Worm (Caenorhabditis elegans): Measurements from ENCODE around the gene cut-6.

cut-6 gene

DNA sequence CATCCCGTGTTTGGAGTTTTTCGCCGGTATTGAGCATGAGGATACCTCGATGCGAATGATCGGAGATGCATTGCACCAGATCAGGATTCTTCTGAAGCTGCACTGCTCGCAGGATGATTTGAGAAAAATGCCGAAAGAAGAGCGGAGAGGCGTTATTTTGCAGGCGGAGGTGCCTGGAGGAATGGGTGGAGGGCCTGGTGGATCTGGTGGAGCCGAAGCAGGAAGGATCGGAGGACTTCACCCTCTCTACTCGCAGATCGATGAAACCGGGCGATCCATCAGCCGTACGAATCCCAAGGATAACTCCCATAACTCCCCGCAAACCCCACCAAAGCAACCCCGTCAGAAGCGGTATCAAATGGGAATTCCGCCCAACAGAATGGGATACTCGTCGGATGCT, 27.9 kb downstream of the cut-6 start:
- no peak for TF ChIP-seq ZK546.5 (tag; optimal IDR thresholded peaks at IDR 0.05)
- TF ChIP-seq set-16 (GFP tag; IDR thresholded peaks at IDR 0.05), result peak; percentile 82

DNA sequence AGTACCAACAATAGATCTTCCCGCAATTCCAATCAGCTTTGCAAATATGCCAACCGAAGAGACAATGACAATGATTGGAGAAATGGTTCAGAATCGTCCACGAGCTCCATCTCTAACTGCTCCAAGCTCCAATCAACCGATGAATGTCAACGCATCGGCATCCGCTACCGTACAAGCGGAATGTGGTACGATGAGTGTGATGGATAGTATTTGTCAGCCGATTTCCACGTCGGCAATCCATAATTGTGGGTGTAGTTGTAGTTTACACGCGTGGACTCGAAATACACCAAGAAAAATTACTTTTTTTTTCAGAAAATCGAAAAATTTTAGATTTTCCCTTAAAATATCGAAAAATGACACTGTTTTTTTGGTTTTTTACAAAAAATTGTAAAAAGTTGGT, 31.6 kb downstream of the cut-6 start:
- peak; percentile 92 for TF ChIP-seq aha-1 (tag)
- no peak for TF ChIP-seq gei-8 (GFP tag; optimal IDR thresholded peaks at IDR 0.05)
- TF ChIP-seq F26F4.8 (GFP tag; conservative IDR thresholded peaks at IDR 0.05), result no peak

DNA sequence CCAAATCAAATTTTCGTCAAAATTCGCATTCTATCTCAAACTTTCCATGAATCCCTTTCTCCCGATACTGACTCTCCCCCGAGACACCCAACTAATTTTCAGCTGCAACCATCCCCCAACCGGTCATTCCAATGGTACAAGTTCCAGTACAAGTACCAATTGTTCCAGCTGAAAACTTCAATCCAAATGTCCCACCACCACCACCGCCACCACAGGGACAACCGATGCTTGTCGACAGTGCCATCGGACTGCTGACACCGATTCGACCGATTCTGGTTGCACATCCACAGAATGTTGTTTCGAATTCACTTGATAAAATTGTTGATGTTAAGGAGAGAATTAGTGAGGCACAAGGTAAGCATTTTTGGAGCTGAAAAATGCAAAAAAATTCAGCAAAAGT, 34.3 kb downstream of the cut-6 start:
- TF ChIP-seq daf-8 (GFP tag; IDR thresholded peaks at IDR 0.05) (no peak), aha-1 (tag) (peak; percentile 93)

DNA sequence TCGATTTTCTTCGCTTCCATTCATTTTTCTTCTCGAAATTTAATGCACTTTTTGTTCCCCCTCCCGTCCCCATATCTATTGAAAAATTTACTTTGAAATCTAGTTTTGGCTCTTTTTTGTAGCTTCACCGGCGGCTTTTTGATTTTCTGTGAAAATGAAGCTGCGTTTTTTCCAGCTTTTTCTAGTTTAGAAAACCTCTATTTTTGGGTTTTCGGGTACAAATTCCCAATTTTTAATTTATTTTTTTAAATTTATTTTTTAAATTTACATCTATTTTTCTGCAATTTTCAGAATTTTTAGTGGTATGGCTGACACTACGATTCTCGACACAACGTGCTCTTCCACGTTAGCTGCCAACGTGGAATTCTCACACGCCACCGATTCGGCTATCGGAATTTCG, 35.9 kb downstream of the cut-6 start, which contains the start of gene strd-1:
Gene strd-1, plus strand, starts transcription at position 301 of the 400 bp plus-strand sequence.
- TF ChIP-seq pha-4 (GFP tag; IDR thresholded peaks at IDR 0.05), result 0 out of 2 replicates have a peak, but pooled peaks have one; percentile 10
- no peak for TF ChIP-seq pha-4 (tag; optimal IDR thresholded peaks at IDR 0.05)
- no peak for TF ChIP-seq sdz-12 (GFP tag; optimal IDR thresholded peaks at IDR 0.05)

- TF ChIP-seq mxl-2 (GFP tag; conservative IDR thresholded peaks at IDR 0.05) (no peak), set-16 (GFP tag; IDR thresholded peaks at IDR 0.05) (peak; percentile 36), jun-1 (tag; optimal IDR thresholded peaks at IDR 0.05) (no peak), tra-1 (GFP tag; IDR thresholded peaks at IDR 0.05) (no peak), zfp-3 (GFP tag; conservative IDR thresholded peaks at IDR 0.05) (no peak), F49E8.2 (tag; optimal IDR thresholded peaks at IDR 0.05; ENCODE audit: borderline replicate concordance) (no peak), mdl-1 (tag; optimal IDR thresholded peaks at IDR 0.05) (no peak), zip-2 (tag; optimal IDR thresholded peaks at IDR 0.05) (no peak), aha-1 (tag) (peak; percentile 93), vab-7 (GFP tag; IDR thresholded peaks at IDR 0.05) (no peak), rbr-2 (tag; optimal IDR thresholded peaks at IDR 0.05) (no peak), Y5F2A.4 (GFP tag; optimal IDR thresholded peaks at IDR 0.05) (no peak), dpl-1 (GFP tag; optimal IDR thresholded peaks at IDR 0.05) (no peak), sdz-12 (GFP tag; optimal IDR thresholded peaks at IDR 0.05) (no peak), ces-1 (GFP tag; optimal IDR thresholded peaks at IDR 0.05) (no peak), ctbp-1 (GFP tag; IDR thresholded peaks at IDR 0.05) (no peak), mep-1 (tag; optimal IDR thresholded peaks at IDR 0.05) (no peak), lir-3 (tag; optimal IDR thresholded peaks at IDR 0.05) (no peak), egl-43 (GFP tag; IDR thresholded peaks at IDR 0.05) (0 out of 2 replicates have a peak, but pooled peaks have one; percentile 20), nhr-41 (GFP tag; IDR thresholded peaks at IDR 0.05) (no peak)
Measured at ce11 chrIII:10951713-10952112, 40.5 kb downstream of the cut-6 start.

- TF ChIP-seq dmd-6 (GFP tag; IDR thresholded peaks at IDR 0.05) (no peak), ceh-28 (tag; optimal IDR thresholded peaks at IDR 0.05) (peak; percentile 81), F10B5.3 (tag; optimal IDR thresholded peaks at IDR 0.05) (no peak)
Measured at ce11 chrIII:10953160-10953559, 41.9 kb downstream of the cut-6 start, which contains the start of gene zig-5. Gene zig-5 (minus strand): TSS chrIII:10953508.

ce11 chrIII:10957236-10957635, 46.0 kb downstream of the cut-6 start:
- no peak for TF ChIP-seq tag-97 (GFP tag; IDR thresholded peaks at IDR 0.05)
- no peak for TF ChIP-seq php-3 (GFP tag; IDR thresholded peaks at IDR 0.05)
- peak; percentile 94 for TF ChIP-seq aha-1 (tag)
- TF ChIP-seq lin-38 (GFP tag; IDR thresholded peaks at IDR 0.05), result 0 out of 2 replicates have a peak, but pooled peaks have one; percentile 15

All from whole organism, L4 larva.